Worm (Caenorhabditis elegans): ENCODE data around the gene Y50D4B.6.
A peak's percentile ranks its signal among the peaks of the same experiment; 100 is the strongest.

Y50D4B.6 gene

ce11 chrV:1051651-1052050 is 32.5 kb upstream of the Y50D4B.6 start:
- TF ChIP-seq aly-2 (tag; optimal IDR thresholded peaks at IDR 0.05) (no peak), nhr-76 (tag; optimal IDR thresholded peaks at IDR 0.05) (no peak), tlp-1 (tag; optimal IDR thresholded peaks at IDR 0.05) (no peak), egl-27 (tag; optimal IDR thresholded peaks at IDR 0.05) (no peak), tbx-2 (tag; optimal IDR thresholded peaks at IDR 0.05) (no peak), alr-1 (tag; optimal IDR thresholded peaks at IDR 0.05; ENCODE audit: borderline replicate concordance) (no peak), vab-15 (tag; optimal IDR thresholded peaks at IDR 0.05) (no peak), nhr-11 (tag; optimal IDR thresholded peaks at IDR 0.05) (no peak), nhr-90 (tag; optimal IDR thresholded peaks at IDR 0.05; ENCODE audit: poor library complexity) (no peak), lin-39 (tag; optimal IDR thresholded peaks at IDR 0.05) (no peak), pax-3 (tag; optimal IDR thresholded peaks at IDR 0.05) (no peak), ceh-63 (GFP tag; optimal IDR thresholded peaks at IDR 0.05) (no peak)

- no peak for TF ChIP-seq F16B12.6 (tag; optimal IDR thresholded peaks at IDR 0.05)
- no peak for TF ChIP-seq mdl-1 (tag; optimal IDR thresholded peaks at IDR 0.05)
- no peak for TF ChIP-seq mab-9 (GFP tag; IDR thresholded peaks at IDR 0.05)
- no peak for TF ChIP-seq mep-1 (tag; optimal IDR thresholded peaks at IDR 0.05)
- no peak for TF ChIP-seq pqm-1 (tag; optimal IDR thresholded peaks at IDR 0.05)
- no peak for TF ChIP-seq tlp-1 (tag; optimal IDR thresholded peaks at IDR 0.05)
- no peak for TF ChIP-seq ets-5 (GFP tag; IDR thresholded peaks at IDR 0.05)
- no peak for TF ChIP-seq C04F5.9 (tag; optimal IDR thresholded peaks at IDR 0.05)
- TF ChIP-seq nhr-84 (tag; optimal IDR thresholded peaks at IDR 0.05): no peak
Measured at ce11 chrV:1052559-1053064, 31.5 kb upstream of the Y50D4B.6 start, which contains the start of gene K10C9.4. K10C9.4 (minus strand) TSS chrV:1053014.

ce11 chrV:1053385-1053784 is 30.7 kb upstream of the Y50D4B.6 start:
- TF ChIP-seq aly-2 (tag; optimal IDR thresholded peaks at IDR 0.05) (no peak), ceh-63 (GFP tag; optimal IDR thresholded peaks at IDR 0.05) (no peak), tlp-1 (tag; optimal IDR thresholded peaks at IDR 0.05) (no peak)

ce11 chrV:1060219-1060863 is 23.8 kb upstream of the Y50D4B.6 start:
- peak; percentile 64 for TF ChIP-seq lir-3 (tag; optimal IDR thresholded peaks at IDR 0.05; ENCODE audit: poor library complexity)
- peak; percentile 49 for TF ChIP-seq nhr-90 (tag; optimal IDR thresholded peaks at IDR 0.05; ENCODE audit: poor library complexity)
- peak; percentile 47 for TF ChIP-seq rnt-1 (tag; optimal IDR thresholded peaks at IDR 0.05)
- peak in 1 of 2 experiments; percentile 15 for TF ChIP-seq efl-1 (optimal IDR thresholded peaks at IDR 0.05)
- peak in 1 of 2 experiments; percentile 89 for TF ChIP-seq efl-1 (GFP tag; optimal IDR thresholded peaks at IDR 0.05 in 1 of 2)
- TF ChIP-seq nhr-20 (tag; optimal IDR thresholded peaks at IDR 0.05): peak; percentile 51
- peak in 3 of 6 experiments; percentile 37 to 95 (median 53) for TF ChIP-seq elt-3 (tag; optimal IDR thresholded peaks at IDR 0.05)
- no peak for TF ChIP-seq C04F5.9 (tag; optimal IDR thresholded peaks at IDR 0.05)
- TF ChIP-seq ceh-90 (tag; optimal IDR thresholded peaks at IDR 0.05): peak; percentile 70
- TF ChIP-seq tbx-2 (tag; optimal IDR thresholded peaks at IDR 0.05): peak; percentile 18
- no peak for TF ChIP-seq egl-13 (tag; optimal IDR thresholded peaks at IDR 0.05)
- no peak for TF ChIP-seq hlh-17 (GFP tag; optimal IDR thresholded peaks at IDR 0.05; ENCODE audit: borderline replicate concordance)
- TF ChIP-seq nhr-28 (tag; optimal IDR thresholded peaks at IDR 0.05): no peak
- peak; percentile 90 for TF ChIP-seq elt-2 (tag; optimal IDR thresholded peaks at IDR 0.05)
- no peak for TF ChIP-seq Y116A8C.19 (tag; optimal IDR thresholded peaks at IDR 0.05; ENCODE audit: borderline replicate concordance)
- no peak; the same call in 1 of the 2 replicates for TF ChIP-seq nhr-19 (GFP tag; conservative IDR thresholded peaks at IDR 0.05)
- peak; percentile 65 for TF ChIP-seq nhr-71 (tag; optimal IDR thresholded peaks at IDR 0.05)
- TF ChIP-seq nhr-12 (tag; optimal IDR thresholded peaks at IDR 0.05): no peak
- TF ChIP-seq blmp-1 (tag; optimal IDR thresholded peaks at IDR 0.05): peak; percentile 79
- TF ChIP-seq unc-86 (tag; optimal IDR thresholded peaks at IDR 0.05): no peak
- TF ChIP-seq unc-98 (GFP tag; IDR thresholded peaks at IDR 0.05): no peak
- no peak for TF ChIP-seq xbp-1 (tag; optimal IDR thresholded peaks at IDR 0.05)
- peak in 1 of 2 experiments; percentile 38 for TF ChIP-seq lin-35 (GFP tag; optimal IDR thresholded peaks at IDR 0.05)
- TF ChIP-seq nhr-77 (tag; optimal IDR thresholded peaks at IDR 0.05): no peak
- no peak for TF ChIP-seq snpc-4 (tag; optimal IDR thresholded peaks at IDR 0.05)
- no peak for TF ChIP-seq irx-1 (tag; optimal IDR thresholded peaks at IDR 0.05)
- TF ChIP-seq dpl-1 (GFP tag; optimal IDR thresholded peaks at IDR 0.05): peak in 1 of 3 experiments; percentile 30
- no peak for TF ChIP-seq sox-4 (tag; optimal IDR thresholded peaks at IDR 0.05)
- no peak for TF ChIP-seq sup-37 (GFP tag; optimal IDR thresholded peaks at IDR 0.05)
